Fruit fly (Drosophila melanogaster): ENCODE results near the gene CG1677.

The CG1677 gene

dm6 chrX:7285995-7286985, 119.3 kb downstream of the CG1677 start, which contains the start of gene CG2059 (continued):
- TF ChIP-seq corto (GFP tag; optimal IDR thresholded peaks at IDR 0.05) (no peak), sqz (GFP tag; optimal IDR thresholded peaks at IDR 0.05) (peak; percentile 13), salm (tag; optimal IDR thresholded peaks at IDR 0.05) (no peak), nerfin-2 (GFP tag; IDR thresholded peaks at IDR 0.05; ENCODE audit: partially characterized antibody) (no peak), Taf1 (GFP tag; IDR thresholded peaks at IDR 0.05) (no peak), CG17829 (tag; optimal IDR thresholded peaks at IDR 0.05) (peak; percentile 34), Doc2 (GFP tag; IDR thresholded peaks at IDR 0.05) (no peak), exex (tag; optimal IDR thresholded peaks at IDR 0.05) (peak; percentile 40), CG15269 (tag; optimal IDR thresholded peaks at IDR 0.05) (peak; percentile 4), CG14014 (GFP tag; IDR thresholded peaks at IDR 0.05) (peak; percentile 24; the same call in 1 of the 2 replicates), nmo (GFP tag; optimal IDR thresholded peaks at IDR 0.05) (peak; percentile 50), lilli (GFP tag; optimal IDR thresholded peaks at IDR 0.05) (peak; percentile 48), Oli (tag; optimal IDR thresholded peaks at IDR 0.05) (no peak), CG13424 (tag; optimal IDR thresholded peaks at IDR 0.05) (peak; percentile 37), CG7357 (GFP tag; IDR thresholded peaks at IDR 0.05) (no peak), CG12104 (GFP tag; optimal IDR thresholded peaks at IDR 0.05) (peak; percentile 59), MBD-R2 (GFP tag; IDR thresholded peaks at IDR 0.05) (peak; percentile 77), CG5953 (GFP tag; IDR thresholded peaks at IDR 0.05) (no peak), trem (tag; optimal IDR thresholded peaks at IDR 0.05) (peak; percentile 75), CG13775 (GFP tag; optimal IDR thresholded peaks at IDR 0.05) (peak; percentile 48), usp (GFP tag; optimal IDR thresholded peaks at IDR 0.05) (no peak), Side (GFP tag; optimal IDR thresholded peaks at IDR 0.05) (peak; percentile 3), CG11695 (GFP tag; IDR thresholded peaks at IDR 0.05) (no peak), lab (GFP tag; optimal IDR thresholded peaks at IDR 0.05) (peak; percentile 55), wek (GFP tag; optimal IDR thresholded peaks at IDR 0.05) (no peak), CG12219 (GFP tag; optimal IDR thresholded peaks at IDR 0.05) (no peak), repo (GFP tag; optimal IDR thresholded peaks at IDR 0.05) (no peak), Dip2 (GFP tag; IDR thresholded peaks at IDR 0.05) (no peak), B-H1 (GFP tag; IDR thresholded peaks at IDR 0.05) (no peak), Med (GFP tag) (peak; percentile 97), CG11560 (tag; IDR thresholded peaks at IDR 0.05) (peak; percentile 65; the same call in 2 of the 3 replicates), chinmo (GFP tag; IDR thresholded peaks at IDR 0.05; ENCODE audit: partially characterized antibody) (0 out of 4 replicates have a peak, but pooled peaks have one; percentile 42), kni (GFP tag; optimal IDR thresholded peaks at IDR 0.05) (peak; percentile 22), CG4328 (GFP tag; optimal IDR thresholded peaks at IDR 0.05) (no peak), CG11085 (GFP tag; IDR thresholded peaks at IDR 0.05) (peak; percentile 42), emc (GFP tag; optimal IDR thresholded peaks at IDR 0.05) (peak; percentile 25), CG6175 (GFP tag; IDR thresholded peaks at IDR 0.05) (0 out of 3 replicates have a peak, but pooled peaks have one; percentile 15), klu (GFP tag; IDR thresholded peaks at IDR 0.05) (peak; percentile 31; the same call in 1 of the 2 replicates), dysf (GFP tag; IDR thresholded peaks at IDR 0.05) (peak; percentile 52; the same call in 2 of the 3 replicates), CG8924 (tag; optimal IDR thresholded peaks at IDR 0.05) (peak; percentile 54), Sin3A (optimal IDR thresholded peaks at IDR 0.05) (peak; percentile 54), fd64A (GFP tag; optimal IDR thresholded peaks at IDR 0.05) (peak; percentile 4), CG8478 (optimal IDR thresholded peaks at IDR 0.05) (no peak), CG2202 (tag; optimal IDR thresholded peaks at IDR 0.05) (peak; percentile 39), HLH4C (GFP tag; IDR thresholded peaks at IDR 0.05; ENCODE audit: partially characterized antibody) (0 out of 3 replicates have a peak, but pooled peaks have one; percentile 23), trh (GFP tag; optimal IDR thresholded peaks at IDR 0.05) (no peak), Myb (GFP tag; optimal IDR thresholded peaks at IDR 0.05) (peak; percentile 57), chm (GFP tag; IDR thresholded peaks at IDR 0.05) (0 out of 2 replicates have a peak, but pooled peaks have one; percentile 35), Atf3 (GFP tag; optimal IDR thresholded peaks at IDR 0.05) (peak; percentile 59)

All from whole organism, embryonic.